Worm (Caenorhabditis elegans) whole organism, L4 larva: ENCODE measurements around the gene F48G7.9.

Experiments
- F10B5.3 ChIP-seq: sonication (generic microtip); optimal IDR thresholded peaks from 2 replicates; lab custom pipeline; 2016; ENCODE audit warnings: mild to moderate bottlenecking, missing genetic modification characterization, missing compliant biosample characterization
- F37D6.2 ChIP-seq: sonication (generic microtip); optimal IDR thresholded peaks from 2 replicates; lab custom pipeline; 2016; ENCODE audit warnings: mild to moderate bottlenecking, missing genetic modification characterization, missing compliant biosample characterization
- F44E2.7 ChIP-seq: fragments of 200-800 bp; sonication (Bioruptor generic); IDR thresholded peaks from 2 replicates; pipeline ENCODE4 v2.1.2; 2022; ENCODE audit warnings: missing genetic modification characterization, missing compliant biosample characterization
- F49E8.2 ChIP-seq: sonication (generic microtip); optimal IDR thresholded peaks from 2 replicates; lab custom pipeline; 2016; ENCODE audit warnings: missing compliant biosample characterization, mild to moderate bottlenecking, missing genetic modification characterization, borderline replicate concordance
- Y48G9A.11 ChIP-seq: fragments of 200-800 bp; sonication (Bioruptor generic); IDR thresholded peaks from 2 replicates; pipeline ENCODE4 v1.3.6; 2022; ENCODE audit warnings: missing genetic modification reagents, missing genetic modification characterization, missing compliant biosample characterization
- ZK337.2 ChIP-seq: fragments of 200-800 bp; sonication (Bioruptor generic); IDR thresholded peaks from 2 replicates; pipeline ENCODE4 v1.3.6; 2022; ENCODE audit warnings: missing genetic modification reagents, missing genetic modification characterization, missing compliant biosample characterization
- ZK546.5 ChIP-seq, 2 experiments: sonication (generic microtip); optimal IDR thresholded peaks; 2 replicates each; lab custom pipeline; 2017; ENCODE audit warnings: missing biosample characterization in 2 of 2, missing genetic modification characterization in 2 of 2
- aly-2 ChIP-seq: sonication (generic microtip); optimal IDR thresholded peaks from 2 replicates; lab custom pipeline; 2018; ENCODE audit warnings: missing biosample characterization, missing genetic modification characterization
- ama-1 ChIP-seq: fragments of 150-350 bp; optimal IDR thresholded peaks from 2 replicates; lab custom pipeline; 2014; ENCODE audit warnings: inconsistent platforms, mixed read lengths
- ceh-28 ChIP-seq: fragments of 150-350 bp; optimal IDR thresholded peaks from 2 replicates; lab custom pipeline; 2014; ENCODE audit warnings: missing biosample characterization, missing genetic modification reagents, missing genetic modification characterization
- ceh-32 ChIP-seq: sonication (generic microtip); optimal IDR thresholded peaks from 2 replicates; lab custom pipeline; 2016; ENCODE audit warnings: mild to moderate bottlenecking, missing genetic modification characterization, missing compliant biosample characterization; ENCODE audit not compliant: poor library complexity
- ceh-44 ChIP-seq: fragments of 200-800 bp; sonication (Bioruptor generic); IDR thresholded peaks from 2 replicates; pipeline ENCODE4 v1.3.6; 2022; ENCODE audit warnings: missing genetic modification reagents, missing genetic modification characterization, missing compliant biosample characterization
- daf-12 ChIP-seq: fragments of 150-350 bp; optimal IDR thresholded peaks from 2 replicates; lab custom pipeline; 2014; ENCODE audit warnings: missing biosample characterization, missing genetic modification reagents, missing genetic modification characterization
- daf-19 ChIP-seq: fragments of 200-800 bp; sonication (Bioruptor generic); conservative IDR thresholded peaks from 2 replicates; pipeline ENCODE4 v1.3.6; 2022; ENCODE audit warnings: missing genetic modification characterization, missing compliant biosample characterization
- daf-8 ChIP-seq: fragments of 200-800 bp; sonication (Bioruptor generic); IDR thresholded peaks from 2 replicates; pipeline ENCODE4 v1.3.6; 2022; ENCODE audit warnings: missing genetic modification characterization, missing compliant biosample characterization
- dmd-6 ChIP-seq: fragments of 200-800 bp; sonication (Bioruptor generic); IDR thresholded peaks from 2 replicates; pipeline ENCODE4 v1.3.6; 2022; ENCODE audit warnings: missing genetic modification reagents, missing genetic modification characterization, missing compliant biosample characterization
- dmd-8 ChIP-seq: fragments of 200-800 bp; sonication (Bioruptor generic); IDR thresholded peaks from 2 replicates; pipeline ENCODE4 v1.3.6; 2022; ENCODE audit warnings: missing genetic modification characterization, missing compliant biosample characterization
- dpl-1 ChIP-seq: fragments of 150-350 bp; optimal IDR thresholded peaks from 2 replicates; lab custom pipeline; 2014; ENCODE audit warnings: missing biosample characterization, missing genetic modification reagents, missing genetic modification characterization
- duxl-1 ChIP-seq: sonication (generic microtip); optimal IDR thresholded peaks from 2 replicates; lab custom pipeline; 2016; ENCODE audit warnings: mild to moderate bottlenecking, missing genetic modification characterization, moderate library complexity, missing compliant biosample characterization; ENCODE audit not compliant: poor library complexity
- dve-1 ChIP-seq: sonication (generic microtip); optimal IDR thresholded peaks from 2 replicates; lab custom pipeline; 2017; ENCODE audit warnings: antibody characterized with exemption, mild to moderate bottlenecking, missing genetic modification characterization, missing compliant biosample characterization; ENCODE audit not compliant: insufficient read depth
- egl-43 ChIP-seq: fragments of 200-800 bp; sonication (Bioruptor generic); IDR thresholded peaks from 2 replicates; pipeline ENCODE4 v1.3.6; 2022; ENCODE audit warnings: missing genetic modification reagents, missing genetic modification characterization, missing compliant biosample characterization
- fkh-10 ChIP-seq: fragments of 150-350 bp; optimal IDR thresholded peaks from 2 replicates; lab custom pipeline; 2014; ENCODE audit warnings: missing biosample characterization, missing genetic modification reagents, missing genetic modification characterization
- fos-1 ChIP-seq: fragments of 150-350 bp; optimal IDR thresholded peaks from 2 replicates; lab custom pipeline; 2014; ENCODE audit warnings: missing biosample characterization, missing genetic modification characterization
- gei-8 ChIP-seq: fragments of 200-800 bp; sonication (Bioruptor generic); optimal IDR thresholded peaks from 2 replicates; lab custom pipeline; 2018; ENCODE audit warnings: mild to moderate bottlenecking, missing genetic modification characterization, missing compliant biosample characterization
- hlh-11 ChIP-seq: fragments of 200-800 bp; sonication (Bioruptor generic); optimal IDR thresholded peaks from 2 replicates; lab custom pipeline; 2018; ENCODE audit warnings: mild to moderate bottlenecking, missing genetic modification characterization, missing compliant biosample characterization
- hlh-30 ChIP-seq: sonication (generic microtip); optimal IDR thresholded peaks from 2 replicates; lab custom pipeline; 2017; ENCODE audit warnings: antibody characterized with exemption, mild to moderate bottlenecking, missing genetic modification characterization, missing compliant biosample characterization; ENCODE audit not compliant: insufficient read depth
- hmg-1.1 ChIP-seq: fragments of 200-800 bp; sonication (Bioruptor generic); IDR thresholded peaks from 2 replicates; pipeline ENCODE4 v1.3.6; 2022; ENCODE audit warnings: missing genetic modification reagents, missing genetic modification characterization, missing compliant biosample characterization
- jun-1 ChIP-seq: fragments of 150-350 bp; optimal IDR thresholded peaks from 2 replicates; lab custom pipeline; 2014; ENCODE audit warnings: missing biosample characterization, missing genetic modification reagents, missing genetic modification characterization
- lim-7 ChIP-seq: fragments of 200-800 bp; sonication (Bioruptor generic); IDR thresholded peaks from 2 replicates; pipeline ENCODE4 v1.3.6; 2022; ENCODE audit warnings: missing genetic modification characterization, missing compliant biosample characterization
- lin-13 ChIP-seq: fragments of 150-350 bp; optimal IDR thresholded peaks from 2 replicates; lab custom pipeline; 2014; ENCODE audit warnings: missing biosample characterization, missing genetic modification reagents, missing genetic modification characterization
- lin-15B ChIP-seq: fragments of 150-350 bp; sonication (generic microtip); optimal IDR thresholded peaks from 3 replicates; lab custom pipeline; 2014; ENCODE audit warnings: missing biosample characterization, missing genetic modification characterization
- lir-3 ChIP-seq: sonication (generic microtip); optimal IDR thresholded peaks from 2 replicates; lab custom pipeline; 2016; ENCODE audit warnings: mild to moderate bottlenecking, missing genetic modification characterization, missing compliant biosample characterization
- madf-9 ChIP-seq: fragments of 200-800 bp; sonication (Bioruptor generic); conservative IDR thresholded peaks from 2 replicates; pipeline ENCODE4 v1.3.6; 2022; ENCODE audit warnings: missing genetic modification reagents, missing genetic modification characterization, missing compliant biosample characterization
- mdl-1 ChIP-seq, 2 experiments: fragments of 150-350 bp in 1 of 2; sonication (generic microtip) in 1 of 2; optimal IDR thresholded peaks; 2 replicates each; lab custom pipeline; 2014 to 2017; ENCODE audit warnings: missing biosample characterization in 2 of 2, missing genetic modification characterization in 2 of 2
- mdt-29 ChIP-seq: fragments of 200-800 bp; sonication (Bioruptor generic); IDR thresholded peaks from 2 replicates; pipeline ENCODE4 v1.3.6; 2022; ENCODE audit warnings: missing genetic modification reagents, missing genetic modification characterization, missing compliant biosample characterization
- mep-1 ChIP-seq: fragments of 150-350 bp; sonication (generic microtip); optimal IDR thresholded peaks from 3 replicates; lab custom pipeline; 2014; ENCODE audit warnings: missing biosample characterization, missing genetic modification characterization
- nhr-11 ChIP-seq: fragments of 150-350 bp; optimal IDR thresholded peaks from 2 replicates; lab custom pipeline; 2014; ENCODE audit warnings: missing biosample characterization, missing genetic modification characterization
- nhr-111 ChIP-seq: fragments of 200-800 bp; sonication (Bioruptor generic); optimal IDR thresholded peaks from 2 replicates; lab custom pipeline; 2018; ENCODE audit warnings: mild to moderate bottlenecking, missing genetic modification characterization, missing compliant biosample characterization
- nhr-25 ChIP-seq: sonication (generic microtip); optimal IDR thresholded peaks from 2 replicates; lab custom pipeline; 2017; ENCODE audit warnings: missing genetic modification characterization, mild to moderate bottlenecking, missing compliant biosample characterization, antibody characterized with exemption, moderate library complexity, borderline replicate concordance; ENCODE audit not compliant: insufficient read depth
- nhr-28 ChIP-seq: fragments of 150-350 bp; optimal IDR thresholded peaks from 2 replicates; lab custom pipeline; 2014; ENCODE audit warnings: missing biosample characterization, missing genetic modification characterization
- nhr-48 ChIP-seq: sonication (generic microtip); optimal IDR thresholded peaks from 2 replicates; lab custom pipeline; 2016; ENCODE audit warnings: mild to moderate bottlenecking, missing genetic modification characterization, missing compliant biosample characterization
- nhr-6 ChIP-seq: fragments of 150-350 bp; optimal IDR thresholded peaks from 2 replicates; lab custom pipeline; 2014; ENCODE audit warnings: missing biosample characterization, missing genetic modification characterization
- php-3 ChIP-seq: fragments of 200-800 bp; sonication (Bioruptor generic); IDR thresholded peaks from 2 replicates; pipeline ENCODE4 v1.3.6; 2022; ENCODE audit warnings: missing genetic modification reagents, missing genetic modification characterization, missing compliant biosample characterization
- rbr-2 ChIP-seq: sonication (generic microtip); optimal IDR thresholded peaks from 2 replicates; lab custom pipeline; 2016; ENCODE audit warnings: missing genotype, missing genetic modification characterization, missing compliant biosample characterization
- skn-1 ChIP-seq: fragments of 150-350 bp; optimal IDR thresholded peaks from 2 replicates; lab custom pipeline; 2014; ENCODE audit warnings: missing biosample characterization, missing genetic modification characterization
- snpc-1.2 ChIP-seq: fragments of 200-800 bp; sonication (Bioruptor generic); IDR thresholded peaks from 2 replicates; pipeline ENCODE4 v1.3.6; 2022; ENCODE audit warnings: missing genetic modification reagents, missing genetic modification characterization, missing compliant biosample characterization
- spr-1 ChIP-seq: sonication (generic microtip); optimal IDR thresholded peaks from 2 replicates; lab custom pipeline; 2016; ENCODE audit warnings: mild to moderate bottlenecking, missing genetic modification characterization, missing compliant biosample characterization
- spr-3 ChIP-seq: fragments of 200-800 bp; sonication (Bioruptor generic); optimal IDR thresholded peaks from 2 replicates; lab custom pipeline; 2018; ENCODE audit warnings: mild to moderate bottlenecking, missing genetic modification characterization, missing compliant biosample characterization
- vab-7 ChIP-seq: fragments of 200-800 bp; sonication (Bioruptor generic); IDR thresholded peaks from 2 replicates; pipeline ENCODE4 v1.3.6; 2022; ENCODE audit warnings: missing genetic modification reagents, missing genetic modification characterization, missing compliant biosample characterization
- zfp-3 ChIP-seq: fragments of 200-800 bp; sonication (Bioruptor generic); conservative IDR thresholded peaks from 2 replicates; pipeline ENCODE4 v1.3.6; 2022; ENCODE audit warnings: missing genetic modification reagents, missing genetic modification characterization, missing compliant biosample characterization
- zip-2 ChIP-seq: fragments of 150-350 bp; optimal IDR thresholded peaks from 2 replicates; lab custom pipeline; 2014; ENCODE audit warnings: missing biosample characterization, missing genetic modification characterization
- ztf-11 ChIP-seq: fragments of 150-350 bp; optimal IDR thresholded peaks from 2 replicates; lab custom pipeline; 2014; ENCODE audit warnings: missing biosample characterization, missing genetic modification characterization

F48G7.9 gene

DNA sequence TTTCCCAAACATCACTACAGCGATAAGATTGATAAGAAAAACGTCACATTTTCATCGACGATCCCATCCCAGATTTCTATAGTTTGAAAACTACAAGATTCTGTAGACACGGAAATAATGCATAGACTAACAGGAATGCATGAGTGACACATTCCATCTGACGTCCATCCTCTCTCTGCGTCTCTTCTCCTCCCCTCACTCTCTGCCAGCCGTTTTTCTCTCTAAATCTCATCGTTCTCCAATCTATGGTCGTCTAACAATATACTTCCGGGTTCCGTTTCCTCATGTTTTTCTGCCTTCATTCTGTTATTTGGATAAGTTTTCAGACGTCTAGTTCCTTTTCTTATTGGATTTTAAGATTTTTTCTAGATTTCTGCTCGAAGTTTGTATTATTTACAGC lies 9.4 kb downstream of the F48G7.9 start, which contains the start of gene F48G7.4 (continued):
- TF ChIP-seq lin-15B (tag; lab: Kevin White, UChicago) (no peak), skn-1 (tag; lab: Kevin White, UChicago) (no peak), ztf-11 (tag; lab: Kevin White, UChicago) (no peak), hlh-30 (tag; lab: Kevin White, UChicago) (peak; percentile 79), rbr-2 (tag; lab: Kevin White, UChicago) (peak; percentile 84), ceh-44 (no peak), dpl-1 (GFP tag; lab: Kevin White, UChicago) (peak; percentile 10), zfp-3 (GFP tag; lab: Robert Waterston, UW) (no peak), mdl-1 (tag; optimal IDR thresholded peaks at IDR 0.05; lab: Kevin White, UChicago) (peak in 1 of 2 experiments; percentile 60), dve-1 (tag; lab: Kevin White, UChicago) (peak; percentile 47), fos-1 (tag; lab: Kevin White, UChicago) (no peak), dmd-6 (GFP tag; lab: Robert Waterston, UW) (peak; percentile 75), snpc-1.2 (GFP tag; lab: Robert Waterston, UW) (no peak), F44E2.7 (GFP tag; lab: Robert Waterston, UW) (no peak), F37D6.2 (tag; lab: Kevin White, UChicago) (peak; percentile 15), Y48G9A.11 (no peak), ceh-32 (tag; lab: Kevin White, UChicago) (no peak), hmg-1.1 (GFP tag; lab: Robert Waterston, UW) (peak; percentile 56; the same call in 1 of the 2 replicates), php-3 (no peak), aly-2 (tag; lab: Kevin White, UChicago) (no peak), nhr-28 (tag; lab: Kevin White, UChicago) (peak; percentile 74), madf-9 (GFP tag; lab: Robert Waterston, UW) (no peak), daf-12 (tag; lab: Kevin White, UChicago) (no peak), lin-13 (GFP tag; lab: Kevin White, UChicago) (no peak), spr-3 (GFP tag; lab: Kevin White, UChicago) (no peak), F49E8.2 (tag; lab: Kevin White, UChicago) (no peak), egl-43 (GFP tag; lab: Robert Waterston, UW) (no peak), nhr-25 (tag; lab: Kevin White, UChicago) (no peak), nhr-111 (GFP tag; lab: Kevin White, UChicago) (no peak), lir-3 (no peak), mep-1 (tag; lab: Kevin White, UChicago) (peak; percentile 73), ZK546.5 (tag; optimal IDR thresholded peaks at IDR 0.05; lab: Kevin White, UChicago) (no peak), fkh-10 (GFP tag; lab: Kevin White, UChicago) (peak; percentile 65), ceh-28 (tag; lab: Kevin White, UChicago) (no peak), ama-1 (lab: Kevin White, UChicago) (no peak), nhr-48 (peak; percentile 24), hlh-11 (tag; lab: Kevin White, UChicago) (peak; percentile 71), nhr-11 (tag; lab: Kevin White, UChicago) (peak; percentile 18), dmd-8 (GFP tag; lab: Robert Waterston, UW) (no peak), F10B5.3 (tag; lab: Kevin White, UChicago) (no peak), gei-8 (GFP tag; lab: Kevin White, UChicago) (no peak), zip-2 (no peak), duxl-1 (tag; lab: Kevin White, UChicago) (peak; percentile 50), daf-19 (GFP tag; lab: Robert Waterston, UW) (no peak), daf-8 (GFP tag; lab: Robert Waterston, UW) (no peak), nhr-6 (tag; lab: Kevin White, UChicago) (peak; percentile 30), jun-1 (tag; lab: Kevin White, UChicago) (no peak), lim-7 (no peak), vab-7 (GFP tag; lab: Robert Waterston, UW) (no peak), spr-1 (tag; lab: Kevin White, UChicago) (no peak), mdt-29 (GFP tag; lab: Robert Waterston, UW) (no peak), ZK337.2 (GFP tag; lab: Robert Waterston, UW) (no peak)
